Fruit fly (Drosophila melanogaster): ENCODE results near the gene trol.

trol gene

dm6 chrX:2581793-2582503 lies 36.7 kb upstream of the trol start (continued):
- TF ChIP-seq CG6689 (GFP tag; IDR thresholded peaks at IDR 0.05) (peak; percentile 71), CG6254 (GFP tag; optimal IDR thresholded peaks at IDR 0.05) (peak; percentile 5), Trl (optimal IDR thresholded peaks at IDR 0.05) (no peak), Trl (GFP tag; optimal IDR thresholded peaks at IDR 0.05) (peak; percentile 73), chn (GFP tag; optimal IDR thresholded peaks at IDR 0.05) (peak; percentile 29), stc (GFP tag; IDR thresholded peaks at IDR 0.05) (peak; percentile 77), ftz-f1 (GFP tag; optimal IDR thresholded peaks at IDR 0.05) (no peak), sob (GFP tag; IDR thresholded peaks at IDR 0.05) (peak; percentile 79), CG14441 (GFP tag; IDR thresholded peaks at IDR 0.05) (peak; percentile 84), sr (GFP tag; IDR thresholded peaks at IDR 0.05) (peak; percentile 33; the same call in 1 of the 3 replicates), unpg (GFP tag; optimal IDR thresholded peaks at IDR 0.05) (peak; percentile 65), Atf3 (GFP tag; optimal IDR thresholded peaks at IDR 0.05) (peak; percentile 42), fd3F (GFP tag; optimal IDR thresholded peaks at IDR 0.05) (peak; percentile 58), unc-4 (GFP tag; IDR thresholded peaks at IDR 0.05; ENCODE audit: partially characterized antibody) (no peak), CG1529 (GFP tag; optimal IDR thresholded peaks at IDR 0.05) (no peak), exex (tag; optimal IDR thresholded peaks at IDR 0.05) (peak; percentile 32), ems (GFP tag; optimal IDR thresholded peaks at IDR 0.05) (peak; percentile 82), CG33213 (GFP tag; optimal IDR thresholded peaks at IDR 0.05) (peak; percentile 40), CG1603 (tag; optimal IDR thresholded peaks at IDR 0.05) (peak; percentile 78), CG7372 (GFP tag; IDR thresholded peaks at IDR 0.05) (peak; percentile 61; the same call in 1 of the 2 replicates), Abd-B (GFP tag; optimal IDR thresholded peaks at IDR 0.05) (peak; percentile 50), pb (GFP tag; optimal IDR thresholded peaks at IDR 0.05) (peak; percentile 67), klu (GFP tag; IDR thresholded peaks at IDR 0.05) (peak; percentile 68), H2.0 (GFP tag; IDR thresholded peaks at IDR 0.05) (peak; percentile 64), CG17568 (GFP tag; optimal IDR thresholded peaks at IDR 0.05) (no peak), CG16779 (GFP tag; IDR thresholded peaks at IDR 0.05) (0 out of 2 replicates have a peak, but pooled peaks have one; percentile 26), CG8765 (GFP tag; IDR thresholded peaks at IDR 0.05) (peak; percentile 47; the same call in 1 of the 2 replicates), ewg (GFP tag; optimal IDR thresholded peaks at IDR 0.05) (peak; percentile 59), CG43689 (GFP tag; IDR thresholded peaks at IDR 0.05) (no peak), CG3163 (GFP tag; optimal IDR thresholded peaks at IDR 0.05) (peak; percentile 43), CG10274 (GFP tag; optimal IDR thresholded peaks at IDR 0.05) (peak; percentile 23), kni (GFP tag; optimal IDR thresholded peaks at IDR 0.05) (no peak), crp (GFP tag; optimal IDR thresholded peaks at IDR 0.05) (peak in 1 of 2 experiments; percentile 20), ssp (GFP tag; IDR thresholded peaks at IDR 0.05) (peak; percentile 65), CG32772 (GFP tag; IDR thresholded peaks at IDR 0.05) (peak; percentile 70), CG12104 (GFP tag; optimal IDR thresholded peaks at IDR 0.05) (peak; percentile 15), stwl (tag; optimal IDR thresholded peaks at IDR 0.05) (no peak), CG9727 (GFP tag; optimal IDR thresholded peaks at IDR 0.05) (peak; percentile 77), CG1832 (GFP tag; optimal IDR thresholded peaks at IDR 0.05) (no peak), tgo (GFP tag; IDR thresholded peaks at IDR 0.05) (peak; percentile 78), Scr (GFP tag; IDR thresholded peaks at IDR 0.05; ENCODE audit: partially characterized antibody) (no peak), gce (GFP tag; IDR thresholded peaks at IDR 0.05) (0 out of 3 replicates have a peak, but pooled peaks have one; percentile 34), CG11696 (GFP tag; IDR thresholded peaks at IDR 0.05) (0 out of 2 replicates have a peak, but pooled peaks have one; percentile 29), CG9817 (tag; optimal IDR thresholded peaks at IDR 0.05) (peak; percentile 69), CG5953 (GFP tag; IDR thresholded peaks at IDR 0.05) (peak; percentile 66), CG30403 (GFP tag; optimal IDR thresholded peaks at IDR 0.05) (peak; percentile 80), nau (GFP tag; optimal IDR thresholded peaks at IDR 0.05) (peak; percentile 65), tin (GFP tag; optimal IDR thresholded peaks at IDR 0.05) (peak; percentile 75), wdn (GFP tag; IDR thresholded peaks at IDR 0.05) (peak; percentile 71; the same call in 1 of the 2 replicates), bigmax (GFP tag; optimal IDR thresholded peaks at IDR 0.05) (no peak)
